Fruit fly (Drosophila melanogaster): ENCODE data around the gene CG31810.

dm6 chr2L:16900373-16900772 lies 48.2 kb upstream of the CG31810 start, which contains the start of gene CG31805:
- TF ChIP-seq h (GFP tag; optimal IDR thresholded peaks at IDR 0.05) (no peak), dsf (GFP tag; optimal IDR thresholded peaks at IDR 0.05; ENCODE audit: borderline replicate concordance) (no peak), foxo (GFP tag; optimal IDR thresholded peaks at IDR 0.05) (no peak), dl (GFP tag; optimal IDR thresholded peaks at IDR 0.05; ENCODE audit: insufficient read depth in 1 of 2, partially characterized antibody in 2 of 2) (no peak), br (GFP tag; optimal IDR thresholded peaks at IDR 0.05) (no peak), psq (GFP tag; optimal IDR thresholded peaks at IDR 0.05) (no peak), pan (optimal IDR thresholded peaks at IDR 0.05) (no peak), Hr78 (GFP tag; optimal IDR thresholded peaks at IDR 0.05) (no peak), Abd-B (GFP tag; optimal IDR thresholded peaks at IDR 0.05) (no peak), dmrt93B (GFP tag; optimal IDR thresholded peaks at IDR 0.05) (no peak), fru (GFP tag; optimal IDR thresholded peaks at IDR 0.05) (no peak), sage (GFP tag; optimal IDR thresholded peaks at IDR 0.05) (no peak)

All from whole organism, wandering third instar larva.